Worm (Caenorhabditis elegans) whole organism, L3 larva: Measurements from ENCODE around the gene Y45F3A.8.
A peak's percentile ranks its signal among the peaks of the same experiment; 100 is the strongest.

Source experiments
- ZK546.5 ChIP-seq: sonication (generic microtip); optimal IDR thresholded peaks from 2 replicates; lab custom pipeline; 2017; ENCODE audit warnings: missing biosample characterization, missing genetic modification characterization
- ama-1 ChIP-seq: fragments of 150-350 bp; optimal IDR thresholded peaks from 2 replicates; lab custom pipeline; 2018
- ceh-16 ChIP-seq: sonication (generic microtip); optimal IDR thresholded peaks from 2 replicates; lab custom pipeline; 2017; ENCODE audit warnings: missing biosample characterization, missing genetic modification characterization
- ceh-28 ChIP-seq: fragments of 150-350 bp; optimal IDR thresholded peaks from 2 replicates; lab custom pipeline; 2014; ENCODE audit warnings: missing biosample characterization, missing genetic modification reagents, missing genetic modification characterization
- ceh-82 ChIP-seq: fragments of 150-350 bp; optimal IDR thresholded peaks from 2 replicates; lab custom pipeline; 2014; ENCODE audit warnings: missing biosample characterization, missing genetic modification characterization
- ceh-9 ChIP-seq: sonication (generic microtip); optimal IDR thresholded peaks from 2 replicates; lab custom pipeline; 2018; ENCODE audit warnings: missing biosample characterization, missing genetic modification characterization
- daf-12 ChIP-seq: fragments of 150-350 bp; optimal IDR thresholded peaks from 2 replicates; lab custom pipeline; 2014; ENCODE audit warnings: missing biosample characterization, missing genetic modification reagents, missing genetic modification characterization
- egl-5 ChIP-seq: fragments of 150-350 bp; optimal IDR thresholded peaks from 2 replicates; lab custom pipeline; 2017; ENCODE audit warnings: missing biosample characterization, missing genetic modification reagents, missing genetic modification characterization, inconsistent platforms
- elt-1 ChIP-seq: fragments of 150-350 bp; optimal IDR thresholded peaks from 2 replicates; lab custom pipeline; 2014; ENCODE audit warnings: missing biosample characterization, missing genetic modification characterization
- elt-2 ChIP-seq: sonication (generic microtip); optimal IDR thresholded peaks from 2 replicates; lab custom pipeline; 2016; ENCODE audit warnings: missing genetic modification reagents, mild to moderate bottlenecking, missing genetic modification characterization, missing compliant biosample characterization
- elt-3 ChIP-seq, 3 experiments: fragments of 150-350 bp in 1 of 3; sonication (generic microtip) in 2 of 3; optimal IDR thresholded peaks; 2 replicates in 2 of 3; 4 replicates in 1 of 3; lab custom pipeline; 2014 to 2017; ENCODE audit warnings: missing biosample characterization in 3 of 3, missing genetic modification characterization in 3 of 3
- fkh-2 ChIP-seq: fragments of 150-350 bp; optimal IDR thresholded peaks from 2 replicates; lab custom pipeline; 2014; ENCODE audit warnings: missing biosample characterization, missing genetic modification reagents, missing genetic modification characterization
- fos-1 ChIP-seq: fragments of 150-350 bp; optimal IDR thresholded peaks from 2 replicates; lab custom pipeline; 2014; ENCODE audit warnings: missing biosample characterization, missing genetic modification characterization
- hmg-11 ChIP-seq: sonication (generic microtip); optimal IDR thresholded peaks from 2 replicates; lab custom pipeline; 2016; ENCODE audit warnings: missing genetic modification characterization, missing compliant biosample characterization
- jun-1 ChIP-seq: fragments of 150-350 bp; optimal IDR thresholded peaks from 2 replicates; lab custom pipeline; 2014; ENCODE audit warnings: missing biosample characterization, missing genetic modification reagents, missing genetic modification characterization
- lin-15B ChIP-seq: fragments of 150-350 bp; optimal IDR thresholded peaks from 2 replicates; lab custom pipeline; 2014; ENCODE audit warnings: missing biosample characterization, missing genetic modification characterization
- lin-39 ChIP-seq: fragments of 150-350 bp; optimal IDR thresholded peaks from 2 replicates; lab custom pipeline; 2018; ENCODE audit warnings: missing biosample characterization, missing genetic modification reagents, missing genetic modification characterization
- lsy-12 ChIP-seq: sonication (generic microtip); optimal IDR thresholded peaks from 2 replicates; lab custom pipeline; 2016; ENCODE audit warnings: mild to moderate bottlenecking, missing genetic modification characterization, missing compliant biosample characterization
- mdl-1 ChIP-seq: fragments of 150-350 bp; optimal IDR thresholded peaks from 2 replicates; lab custom pipeline; 2014; ENCODE audit warnings: missing biosample characterization, missing genetic modification characterization
- mml-1 ChIP-seq: fragments of 150-350 bp; sonication (generic microtip); optimal IDR thresholded peaks from 3 replicates; lab custom pipeline; 2014; ENCODE audit warnings: missing biosample characterization, missing genetic modification characterization
- nfya-1 ChIP-seq: sonication (generic microtip); optimal IDR thresholded peaks from 2 replicates; lab custom pipeline; 2017; ENCODE audit warnings: missing genetic modification characterization, mild to moderate bottlenecking, missing compliant biosample characterization, antibody characterized with exemption, moderate library complexity; ENCODE audit not compliant: insufficient read depth
- nhr-11 ChIP-seq: fragments of 150-350 bp; optimal IDR thresholded peaks from 2 replicates; lab custom pipeline; 2014; ENCODE audit warnings: missing biosample characterization, missing genetic modification characterization
- nhr-12 ChIP-seq: fragments of 150-350 bp; optimal IDR thresholded peaks from 2 replicates; lab custom pipeline; 2014; ENCODE audit warnings: missing biosample characterization, missing genetic modification characterization
- nhr-23 ChIP-seq: fragments of 150-350 bp; optimal IDR thresholded peaks from 2 replicates; lab custom pipeline; 2014; ENCODE audit warnings: missing biosample characterization, missing genetic modification reagents, missing genetic modification characterization
- nhr-237 ChIP-seq: fragments of 150-350 bp; optimal IDR thresholded peaks from 2 replicates; lab custom pipeline; 2014; ENCODE audit warnings: missing biosample characterization, missing genetic modification characterization
- nhr-25 ChIP-seq: sonication (generic microtip); optimal IDR thresholded peaks from 2 replicates; lab custom pipeline; 2017; ENCODE audit warnings: missing biosample characterization, missing genetic modification characterization
- nhr-43 ChIP-seq: sonication (generic microtip); optimal IDR thresholded peaks from 2 replicates; lab custom pipeline; 2016; ENCODE audit warnings: mild to moderate bottlenecking, missing genetic modification characterization, missing compliant biosample characterization; ENCODE audit not compliant: poor library complexity, severe bottlenecking
- nhr-67 ChIP-seq: fragments of 150-350 bp; optimal IDR thresholded peaks from 2 replicates; lab custom pipeline; 2014; ENCODE audit warnings: missing biosample characterization, missing genetic modification characterization
- nhr-76 ChIP-seq: fragments of 150-350 bp; sonication (generic microtip); optimal IDR thresholded peaks from 5 replicates; lab custom pipeline; 2014; ENCODE audit warnings: missing biosample characterization, missing genetic modification characterization
- nhr-77 ChIP-seq: fragments of 150-350 bp; optimal IDR thresholded peaks from 2 replicates; lab custom pipeline; 2014; ENCODE audit warnings: missing biosample characterization, missing genetic modification characterization
- pha-4 ChIP-seq: fragments of 150-350 bp; optimal IDR thresholded peaks from 2 replicates; lab custom pipeline; 2014; ENCODE audit warnings: missing biosample characterization, missing genetic modification reagents, missing genetic modification characterization
- pqm-1 ChIP-seq: fragments of 150-350 bp; optimal IDR thresholded peaks from 2 replicates; lab custom pipeline; 2017; ENCODE audit warnings: missing biosample characterization, missing genetic modification characterization, inconsistent platforms
- sea-2 ChIP-seq: fragments of 150-350 bp; sonication (generic microtip); optimal IDR thresholded peaks from 4 replicates; lab custom pipeline; 2014; ENCODE audit warnings: missing biosample characterization, missing genetic modification reagents, missing genetic modification characterization
- tbx-2 ChIP-seq: sonication (generic microtip); optimal IDR thresholded peaks from 2 replicates; lab custom pipeline; 2016; ENCODE audit warnings: mild to moderate bottlenecking, missing genetic modification characterization, missing compliant biosample characterization
- unc-39 ChIP-seq: sonication (generic microtip); optimal IDR thresholded peaks from 4 replicates; lab custom pipeline; 2017; ENCODE audit warnings: missing biosample characterization, missing genetic modification characterization
- zag-1 ChIP-seq: fragments of 150-350 bp; optimal IDR thresholded peaks from 2 replicates; lab custom pipeline; 2014; ENCODE audit warnings: missing biosample characterization, missing genetic modification characterization

Y45F3A.8 gene

DNA sequence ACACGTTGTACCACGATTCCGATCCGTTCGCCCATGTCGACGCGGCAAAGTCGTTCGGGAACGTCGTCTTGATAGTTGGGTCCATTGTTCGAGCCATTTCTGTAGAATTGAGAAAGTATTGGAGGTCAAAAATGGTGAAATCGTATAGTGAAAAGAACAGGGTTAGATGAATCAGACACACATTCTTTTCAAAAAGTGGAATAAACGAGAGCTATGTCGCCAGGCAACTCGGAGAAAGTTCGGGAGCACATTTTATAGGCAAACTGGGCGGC lies 40.7 kb upstream of the Y45F3A.8 start, which contains the start of gene Y39A1A.9:
Gene Y39A1A.9 (minus strand): TSS at position 99 of the 272 bp plus-strand sequence.
- TF ChIP-seq unc-39 (tag; lab: Kevin White, UChicago) = no peak
- TF ChIP-seq tbx-2 (tag; lab: Kevin White, UChicago) = no peak
- TF ChIP-seq nhr-43 = no peak
- TF ChIP-seq pqm-1 (tag; lab: Kevin White, UChicago) = no peak
- TF ChIP-seq elt-3 (tag; optimal IDR thresholded peaks at IDR 0.05; lab: Kevin White, UChicago) = no peak
- no peak for TF ChIP-seq ceh-82
- no peak for TF ChIP-seq mdl-1 (tag; lab: Kevin White, UChicago)
- TF ChIP-seq ZK546.5 (tag; lab: Kevin White, UChicago) = no peak
- TF ChIP-seq zag-1 (tag; lab: Kevin White, UChicago) = no peak
- no peak for TF ChIP-seq nhr-237 (tag; lab: Kevin White, UChicago)
- no peak for TF ChIP-seq lin-39 (tag; lab: Kevin White, UChicago)
- TF ChIP-seq mml-1 (tag; lab: Kevin White, UChicago) = no peak
- TF ChIP-seq elt-1 = no peak
- TF ChIP-seq daf-12 = no peak
- TF ChIP-seq ceh-28 = no peak
- TF ChIP-seq nhr-12 = no peak
- TF ChIP-seq jun-1 (tag; lab: Kevin White, UChicago) = no peak

DNA sequence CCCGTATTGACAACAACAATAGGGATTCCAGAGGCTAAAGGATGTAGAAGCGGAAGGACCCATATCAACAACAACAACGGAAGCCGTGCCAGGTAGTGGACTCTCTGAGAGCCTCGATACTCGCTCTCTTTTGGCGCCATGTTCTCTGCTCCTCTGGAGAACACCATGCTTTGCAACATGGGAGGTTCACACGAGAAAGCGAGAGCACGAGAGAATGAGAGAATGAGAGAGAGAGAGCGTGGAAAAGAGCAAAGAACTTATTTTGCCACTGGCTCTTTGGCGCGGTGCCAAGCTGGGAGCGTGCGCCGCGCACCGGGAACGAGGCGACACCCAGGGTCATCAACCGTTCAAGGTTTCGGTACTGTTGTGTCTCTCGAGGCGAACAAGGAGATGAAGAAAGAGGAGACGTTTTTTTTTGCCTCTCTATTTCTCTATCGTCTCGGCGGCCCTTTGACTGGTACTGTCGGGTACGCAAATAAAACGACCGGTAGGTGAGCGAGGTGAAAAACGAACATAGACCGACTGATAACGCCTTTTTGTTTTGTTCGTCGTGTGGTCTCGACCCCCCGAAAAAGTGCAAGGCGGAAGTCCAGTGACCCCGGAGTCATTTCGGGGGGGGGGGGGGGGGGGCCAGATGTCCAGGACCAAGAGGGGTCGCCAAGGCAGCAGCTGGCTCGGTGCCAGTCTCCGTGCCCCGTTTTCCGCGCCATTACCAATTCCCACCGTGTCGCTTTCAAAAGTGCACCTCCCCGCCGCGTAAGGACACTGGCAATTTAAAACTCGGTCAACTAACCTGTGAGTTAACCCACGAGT lies 40.2 kb upstream of the Y45F3A.8 start, which contains the start of gene Y39A1A.10:
Gene Y39A1A.10 (plus strand): TSS at position 139 of the 813 bp plus-strand sequence.
- TF ChIP-seq lsy-12 (tag; lab: Kevin White, UChicago) (no peak), egl-5 (no peak), nhr-23 (tag; lab: Kevin White, UChicago) (peak; percentile 68), ceh-28 (peak; percentile 21), hmg-11 (peak; percentile 31), jun-1 (tag; lab: Kevin White, UChicago) (peak; percentile 33), tbx-2 (tag; lab: Kevin White, UChicago) (peak; percentile 39), nhr-11 (tag; lab: Kevin White, UChicago) (peak; percentile 24), nfya-1 (tag; lab: Kevin White, UChicago) (peak; percentile 27), ceh-9 (no peak), nhr-67 (tag; lab: Kevin White, UChicago) (no peak), pqm-1 (tag; lab: Kevin White, UChicago) (no peak), ceh-82 (no peak), nhr-76 (tag; lab: Kevin White, UChicago) (no peak), pha-4 (peak; percentile 81), mdl-1 (tag; lab: Kevin White, UChicago) (no peak), nhr-12 (no peak), fos-1 (no peak), elt-3 (tag; optimal IDR thresholded peaks at IDR 0.05; lab: Kevin White, UChicago) (no peak), lin-39 (tag; lab: Kevin White, UChicago) (peak; percentile 37), nhr-25 (tag; lab: Kevin White, UChicago) (peak; percentile 83), fkh-2 (no peak), nhr-43 (no peak), ceh-16 (tag; lab: Kevin White, UChicago) (no peak), nhr-77 (tag; lab: Kevin White, UChicago) (no peak), elt-2 (peak; percentile 24), lin-15B (tag; lab: Kevin White, UChicago) (no peak), sea-2 (GFP tag; lab: Kevin White, UChicago) (no peak), nhr-237 (tag; lab: Kevin White, UChicago) (no peak)
- TF ChIP-seq, all 47 proteins: peak for 11

DNA sequence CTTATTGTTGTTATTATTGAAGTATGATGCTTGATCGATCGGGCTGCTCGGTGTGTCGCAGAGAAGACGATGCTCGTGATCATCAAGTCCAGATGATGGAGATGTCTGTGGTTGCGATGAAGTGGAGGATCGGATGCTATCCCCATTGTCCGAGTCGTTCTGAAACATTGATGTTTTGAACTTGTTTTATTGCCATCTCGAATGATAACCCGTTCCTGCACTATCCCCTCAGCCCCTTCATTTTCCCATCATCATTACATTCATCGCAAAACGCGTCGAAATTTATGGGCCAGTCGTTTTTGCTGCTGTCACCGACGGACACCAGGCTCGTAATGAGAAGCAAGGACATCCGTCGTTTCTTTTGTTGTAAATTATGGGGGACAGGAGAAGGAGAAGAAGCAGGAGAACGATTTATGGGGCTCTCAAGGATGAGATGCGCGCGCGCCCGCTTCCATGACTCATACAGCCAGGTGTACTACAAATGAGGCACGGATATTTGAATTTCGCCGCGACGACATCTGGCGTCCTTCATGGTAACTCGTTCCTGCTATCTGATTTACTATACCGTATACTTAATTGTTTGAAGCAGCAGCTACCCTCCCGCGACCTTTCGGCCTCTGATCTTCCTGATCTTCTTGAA lies 39.4 kb upstream of the Y45F3A.8 start:
- TF ChIP-seq ceh-82 = no peak
- TF ChIP-seq elt-3 (tag; optimal IDR thresholded peaks at IDR 0.05; lab: Kevin White, UChicago) = no peak
- TF ChIP-seq ceh-28 = no peak
- TF ChIP-seq ama-1 = peak; percentile 52
- TF ChIP-seq egl-5 = peak; percentile 12
- TF ChIP-seq nhr-25 (tag; lab: Kevin White, UChicago) = peak; percentile 20
